Worm (Caenorhabditis elegans) whole organism, young adult: ENCODE data around the gene kin-18.

ENCODE experiments used
- F49E8.2 ChIP-seq: sonication (generic microtip); optimal IDR thresholded peaks from 3 replicates; lab custom pipeline; 2017; ENCODE audit warnings: missing genetic modification characterization, mild to moderate bottlenecking, missing compliant biosample characterization, antibody characterized with exemption, moderate library complexity; ENCODE audit not compliant: insufficient read depth
- F57A8.1 ChIP-seq: fragments of 200-800 bp; sonication (Bioruptor generic); optimal IDR thresholded peaks from 2 replicates; lab custom pipeline; 2018; ENCODE audit warnings: mild to moderate bottlenecking, missing genetic modification characterization, moderate library complexity, missing compliant biosample characterization
- ama-1 ChIP-seq, 3 experiments: fragments of 150-350 bp in 1 of 3; sonication (generic microtip) in 2 of 3; optimal IDR thresholded peaks; 2 replicates each; lab custom pipeline; 2014 to 2018; ENCODE audit warnings: missing biosample characterization in 2 of 3, missing genetic modification characterization in 2 of 3, missing genetic modification reagents in 2 of 3
- atf-7 ChIP-seq: sonication (generic microtip); optimal IDR thresholded peaks from 2 replicates; lab custom pipeline; 2017; ENCODE audit warnings: mild to moderate bottlenecking, missing genetic modification characterization, missing compliant biosample characterization
- attf-5 ChIP-seq: fragments of 200-800 bp; sonication (Bioruptor generic); optimal IDR thresholded peaks from 2 replicates; lab custom pipeline; 2018; ENCODE audit warnings: mild to moderate bottlenecking, missing genetic modification characterization, missing compliant biosample characterization
- attf-6 ChIP-seq: fragments of 200-800 bp; sonication (Bioruptor generic); IDR thresholded peaks from 2 replicates; pipeline ENCODE4 v1.3.6; 2022; ENCODE audit warnings: missing genetic modification reagents, missing genetic modification characterization, missing compliant biosample characterization
- bed-1 ChIP-seq: fragments of 200-800 bp; sonication (Bioruptor generic); IDR thresholded peaks from 2 replicates; pipeline ENCODE4 v1.3.6; 2022; ENCODE audit warnings: missing genetic modification reagents, missing genetic modification characterization, missing compliant biosample characterization
- hrde-1 ChIP-seq: sonication (generic microtip); optimal IDR thresholded peaks from 2 replicates; lab custom pipeline; 2016; ENCODE audit warnings: missing genetic modification characterization, mild to moderate bottlenecking, missing compliant biosample characterization, moderate library complexity, missing genotype, missing genetic modification reagents, borderline replicate concordance
- hsf-1 ChIP-seq: fragments of 200-800 bp; sonication (Bioruptor generic); IDR thresholded peaks from 2 replicates; pipeline ENCODE4 v1.3.6; 2022; ENCODE audit warnings: missing genetic modification reagents, missing genetic modification characterization, missing compliant biosample characterization
- nhr-27 ChIP-seq: fragments of 200-800 bp; sonication (Bioruptor generic); optimal IDR thresholded peaks from 2 replicates; lab custom pipeline; 2018; ENCODE audit warnings: mild to moderate bottlenecking, missing genetic modification characterization, moderate library complexity, missing compliant biosample characterization
- pha-4 ChIP-seq: fragments of 150-350 bp; sonication (generic microtip); optimal IDR thresholded peaks from 2 replicates; lab custom pipeline; 2014; ENCODE audit warnings: missing biosample characterization, missing genetic modification reagents, missing genetic modification characterization
- snpc-4 ChIP-seq, 5 experiments: fragments of 150-350 bp in 1 of 5; sonication (generic microtip) in 4 of 5; optimal IDR thresholded peaks; 2 replicates each; lab custom pipeline; 2014 to 2018; ENCODE audit warnings: missing genetic modification characterization in 5 of 5, missing biosample characterization in 3 of 5, antibody characterized with exemption in 2 of 5, mild to moderate bottlenecking in 2 of 5, missing compliant biosample characterization in 2 of 5, missing genotype in 2 of 5, moderate library complexity in 2 of 5, missing genetic modification reagents in 1 of 5
- unc-62 ChIP-seq: fragments of 150-350 bp; optimal IDR thresholded peaks from 2 replicates; lab custom pipeline; 2014; ENCODE audit warnings: missing biosample characterization, missing genetic modification reagents, missing genetic modification characterization

DNA sequence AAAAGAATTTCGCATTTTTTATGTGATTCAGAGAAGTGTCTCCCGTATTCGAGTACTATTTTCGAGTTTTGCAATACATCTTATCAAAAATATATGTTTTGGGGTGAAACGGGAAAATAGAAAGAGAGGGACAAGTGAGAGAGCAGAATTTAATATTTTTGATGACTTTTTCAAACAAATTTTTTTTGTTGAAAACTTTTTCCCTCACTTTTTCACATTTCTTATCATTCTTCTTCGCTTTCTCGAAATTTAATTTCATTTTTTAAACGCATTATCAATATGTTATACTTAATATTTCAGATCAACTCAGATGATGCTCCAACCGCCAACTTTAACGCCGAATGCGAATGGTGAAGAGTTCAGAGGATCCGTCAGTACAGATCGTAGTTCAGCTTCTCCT is 38.2 kb upstream of the kin-18 start, which contains the start of gene attf-4:
- TF ChIP-seq hsf-1 (GFP tag; lab: Robert Waterston, UW) (no peak), unc-62 (GFP tag; lab: Kevin White, UChicago) (no peak), F49E8.2 (tag; lab: Kevin White, UChicago) (no peak), snpc-4 (GFP tag; optimal IDR thresholded peaks at IDR 0.05; lab: Kevin White, UChicago) (no peak), snpc-4 (tag; optimal IDR thresholded peaks at IDR 0.05; lab: Kevin White, UChicago) (no peak), atf-7 (no peak), bed-1 (GFP tag; lab: Robert Waterston, UW) (no peak), F57A8.1 (GFP tag; lab: Kevin White, UChicago) (no peak), attf-5 (no peak), attf-6 (GFP tag; lab: Robert Waterston, UW) (no peak), pha-4 (tag; lab: Kevin White, UChicago) (no peak), ama-1 (optimal IDR thresholded peaks at IDR 0.05; lab: Kevin White, UChicago) (no peak), ama-1 (GFP tag; optimal IDR thresholded peaks at IDR 0.05; lab: Kevin White, UChicago) (no peak), hrde-1 (tag; lab: Kevin White, UChicago) (no peak), nhr-27 (tag; lab: Kevin White, UChicago) (no peak)
